Worm (Caenorhabditis elegans) whole organism, late embryonic: ENCODE data around the gene F56D3.1.
A peak's percentile ranks its signal among the peaks of the same experiment; 100 is the strongest.

Source experiments
- F13H6.1 ChIP-seq: sonication (generic microtip); optimal IDR thresholded peaks from 2 replicates; lab custom pipeline; 2016; ENCODE audit warnings: missing genetic modification characterization, missing compliant biosample characterization
- K02D7.2 ChIP-seq: sonication (generic microtip); optimal IDR thresholded peaks from 2 replicates; lab custom pipeline; 2017; ENCODE audit warnings: mild to moderate bottlenecking, missing genetic modification characterization, missing compliant biosample characterization
- K09A11.1 ChIP-seq: sonication (generic microtip); optimal IDR thresholded peaks from 2 replicates; lab custom pipeline; 2017; ENCODE audit warnings: antibody characterized with exemption, mild to moderate bottlenecking, missing genetic modification characterization, missing compliant biosample characterization; ENCODE audit not compliant: insufficient read depth
- ahr-1 ChIP-seq: sonication (generic microtip); optimal IDR thresholded peaks from 2 replicates; lab custom pipeline; 2016; ENCODE audit warnings: missing genetic modification characterization, missing compliant biosample characterization
- ceh-14 ChIP-seq: sonication (generic microtip); optimal IDR thresholded peaks from 2 replicates; lab custom pipeline; 2016; ENCODE audit warnings: missing genotype, missing genetic modification characterization, missing compliant biosample characterization
- ceh-18 ChIP-seq: sonication (generic microtip); optimal IDR thresholded peaks from 2 replicates; lab custom pipeline; 2016; ENCODE audit warnings: missing genetic modification characterization, missing compliant biosample characterization
- ceh-19 ChIP-seq: fragments of 200-800 bp; sonication (Bioruptor generic); optimal IDR thresholded peaks from 2 replicates; lab custom pipeline; 2018; ENCODE audit warnings: mild to moderate bottlenecking, missing genetic modification characterization, missing compliant biosample characterization
- ceh-2 ChIP-seq: sonication (generic microtip); optimal IDR thresholded peaks from 2 replicates; lab custom pipeline; 2016; ENCODE audit warnings: missing genotype, missing genetic modification characterization, missing compliant biosample characterization
- ceh-22 ChIP-seq: sonication (generic microtip); optimal IDR thresholded peaks from 2 replicates; lab custom pipeline; 2017; ENCODE audit warnings: missing biosample characterization, missing genetic modification characterization
- ceh-24 ChIP-seq: sonication (generic microtip); optimal IDR thresholded peaks from 2 replicates; lab custom pipeline; 2016; ENCODE audit warnings: mild to moderate bottlenecking, missing genetic modification characterization, missing compliant biosample characterization
- ceh-30 ChIP-seq: fragments of 150-350 bp; optimal IDR thresholded peaks from 2 replicates; lab custom pipeline; 2014; ENCODE audit warnings: missing biosample characterization, missing genetic modification characterization
- ceh-34 ChIP-seq: sonication (generic microtip); optimal IDR thresholded peaks from 2 replicates; lab custom pipeline; 2016; ENCODE audit warnings: mild to moderate bottlenecking, missing genetic modification characterization, missing compliant biosample characterization
- ceh-45 ChIP-seq: fragments of 200-800 bp; sonication (Bioruptor generic); IDR thresholded peaks from 2 replicates; pipeline ENCODE4 v1.3.6; 2022; ENCODE audit warnings: missing genetic modification reagents, missing genetic modification characterization, missing compliant biosample characterization
- ceh-48 ChIP-seq: sonication (generic microtip); optimal IDR thresholded peaks from 2 replicates; lab custom pipeline; 2016; ENCODE audit warnings: missing genetic modification characterization, inconsistent platforms, missing compliant biosample characterization
- ceh-9 ChIP-seq: sonication (generic microtip); optimal IDR thresholded peaks from 2 replicates; lab custom pipeline; 2016; ENCODE audit warnings: mild to moderate bottlenecking, missing genetic modification characterization, inconsistent platforms, missing compliant biosample characterization
- dve-1 ChIP-seq: sonication (generic microtip); optimal IDR thresholded peaks from 2 replicates; lab custom pipeline; 2017; ENCODE audit warnings: antibody characterized with exemption, mild to moderate bottlenecking, missing genetic modification characterization, missing compliant biosample characterization
- elt-4 ChIP-seq: sonication (generic microtip); optimal IDR thresholded peaks from 2 replicates; lab custom pipeline; 2016; ENCODE audit warnings: missing genetic modification characterization, missing compliant biosample characterization
- fax-1 ChIP-seq: sonication (generic microtip); optimal IDR thresholded peaks from 2 replicates; lab custom pipeline; 2016; ENCODE audit warnings: missing genotype, missing genetic modification characterization, missing compliant biosample characterization
- gmeb-2 ChIP-seq: sonication (generic microtip); optimal IDR thresholded peaks from 2 replicates; lab custom pipeline; 2016; ENCODE audit warnings: missing genetic modification characterization, inconsistent platforms, missing compliant biosample characterization
- hlh-6 ChIP-seq: sonication (generic microtip); optimal IDR thresholded peaks from 2 replicates; lab custom pipeline; 2016; ENCODE audit warnings: missing genotype, missing genetic modification characterization, missing compliant biosample characterization
- lim-6 ChIP-seq: sonication (generic microtip); optimal IDR thresholded peaks from 2 replicates; lab custom pipeline; 2016; ENCODE audit warnings: missing genetic modification characterization, missing compliant biosample characterization
- madf-2 ChIP-seq: sonication (generic microtip); optimal IDR thresholded peaks from 2 replicates; lab custom pipeline; 2017; ENCODE audit warnings: missing genetic modification characterization, missing compliant biosample characterization
- nhr-11 ChIP-seq: fragments of 150-350 bp; optimal IDR thresholded peaks from 2 replicates; lab custom pipeline; 2014; ENCODE audit warnings: missing biosample characterization, missing genetic modification characterization
- nhr-232 ChIP-seq: sonication (generic microtip); optimal IDR thresholded peaks from 2 replicates; lab custom pipeline; 2016; ENCODE audit warnings: missing genetic modification characterization, missing compliant biosample characterization
- odd-2 ChIP-seq: sonication (generic microtip); optimal IDR thresholded peaks from 2 replicates; lab custom pipeline; 2017; ENCODE audit warnings: antibody characterized with exemption, mild to moderate bottlenecking, missing genetic modification characterization, missing compliant biosample characterization
- pax-1 ChIP-seq: fragments of 150-350 bp; optimal IDR thresholded peaks from 2 replicates; lab custom pipeline; 2014; ENCODE audit warnings: missing biosample characterization, missing genetic modification characterization
- pha-4 ChIP-seq: fragments of 150-350 bp; optimal IDR thresholded peaks from 2 replicates; lab custom pipeline; 2018; ENCODE audit warnings: missing biosample characterization, missing genetic modification reagents, missing genetic modification characterization
- rnt-1 ChIP-seq: sonication (generic microtip); optimal IDR thresholded peaks from 2 replicates; lab custom pipeline; 2016; ENCODE audit warnings: missing genetic modification characterization, missing compliant biosample characterization
- sdc-2 ChIP-seq: sonication (generic microtip); optimal IDR thresholded peaks from 2 replicates; lab custom pipeline; 2016; ENCODE audit warnings: missing genotype, missing genetic modification characterization, missing compliant biosample characterization
- sox-2 ChIP-seq: fragments of 200-800 bp; sonication (Bioruptor generic); IDR thresholded peaks from 2 replicates; pipeline ENCODE4 v1.3.6; 2022; ENCODE audit warnings: missing genetic modification reagents, missing genetic modification characterization, missing compliant biosample characterization
- tbx-2 ChIP-seq: sonication (generic microtip); optimal IDR thresholded peaks from 2 replicates; lab custom pipeline; 2016; ENCODE audit warnings: missing genetic modification characterization, missing compliant biosample characterization
- tbx-7 ChIP-seq: sonication (generic microtip); optimal IDR thresholded peaks from 2 replicates; lab custom pipeline; 2016; ENCODE audit warnings: missing genotype, missing genetic modification characterization, missing compliant biosample characterization
- unc-3 ChIP-seq, 2 experiments: fragments of 200-800 bp in 1 of 2; sonication (Bioruptor generic) in 1 of 2; sonication (generic microtip) in 1 of 2; conservative IDR thresholded peaks in 1 of 2; optimal IDR thresholded peaks in 1 of 2; 2 replicates each; pipeline versions ENCODE4 v1.3.6 to Lab custom; 2016 to 2022; ENCODE audit warnings: missing compliant biosample characterization in 2 of 2, missing genetic modification characterization in 2 of 2, missing genetic modification reagents in 1 of 2
- unc-42 ChIP-seq: sonication (generic microtip); optimal IDR thresholded peaks from 2 replicates; lab custom pipeline; 2016; ENCODE audit warnings: missing genotype, missing genetic modification characterization, missing compliant biosample characterization
- unc-86 ChIP-seq: sonication (generic microtip); optimal IDR thresholded peaks from 2 replicates; lab custom pipeline; 2016; ENCODE audit warnings: missing genetic modification characterization, missing compliant biosample characterization
- ztf-16 ChIP-seq: sonication (generic microtip); optimal IDR thresholded peaks from 2 replicates; lab custom pipeline; 2017; ENCODE audit warnings: missing genetic modification characterization, missing compliant biosample characterization

Gene F56D3.1

ce11 chrII:4155112-4155823 is 9.1 kb downstream of the F56D3.1 start, which contains the start of gene R03H10.2:
Gene R03H10.2 (plus strand): TSS chrII:4155773.
- TF ChIP-seq ceh-19 (GFP tag; lab: Kevin White, UChicago) (no peak), ceh-24 (tag; lab: Kevin White, UChicago) (no peak), dve-1 (tag; lab: Kevin White, UChicago) (peak; percentile 32), nhr-232 (tag; lab: Kevin White, UChicago) (no peak), pax-1 (tag; lab: Kevin White, UChicago) (no peak), ceh-30 (tag; lab: Kevin White, UChicago) (no peak), fax-1 (tag; lab: Kevin White, UChicago) (no peak)
- TF ChIP-seq, all 69 proteins: peak for 1

DNA sequence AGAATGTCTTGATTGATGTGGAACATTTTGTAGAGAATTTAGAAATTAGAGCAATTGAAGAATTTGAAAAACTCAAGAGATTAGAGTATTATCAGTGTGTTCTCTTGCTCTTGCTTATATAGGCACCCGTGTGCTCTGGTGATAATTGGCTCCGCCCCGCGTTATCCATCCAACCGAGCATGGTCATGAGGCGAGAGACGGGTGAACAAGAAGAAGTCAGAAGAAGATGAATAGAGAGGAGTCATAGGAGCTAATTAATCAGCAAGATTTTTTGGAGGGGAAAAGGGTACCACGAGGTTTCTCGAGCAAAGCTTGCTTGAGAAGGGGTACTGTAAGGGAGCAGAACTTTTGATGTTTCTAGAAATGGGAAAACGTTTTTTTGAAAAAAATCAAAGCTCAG is 11.7 kb downstream of the F56D3.1 start:
- TF ChIP-seq elt-4 (tag; lab: Kevin White, UChicago), result no peak
- TF ChIP-seq K02D7.2 (tag; lab: Kevin White, UChicago), result no peak
- TF ChIP-seq lim-6 (tag; lab: Kevin White, UChicago), result no peak
- TF ChIP-seq madf-2 (tag; lab: Kevin White, UChicago), result no peak
- TF ChIP-seq odd-2 (tag; lab: Kevin White, UChicago), result no peak
- TF ChIP-seq ceh-34 (tag; lab: Kevin White, UChicago), result no peak
- no peak for TF ChIP-seq ceh-18 (tag; lab: Kevin White, UChicago)
- no peak for TF ChIP-seq unc-86 (tag; lab: Kevin White, UChicago)
- no peak for TF ChIP-seq rnt-1 (tag; lab: Kevin White, UChicago)
- TF ChIP-seq tbx-7 (tag; lab: Kevin White, UChicago), result no peak
- no peak for TF ChIP-seq tbx-2 (tag; lab: Kevin White, UChicago)
- TF ChIP-seq sox-2 (GFP tag; lab: Robert Waterston, UW), result no peak
- TF ChIP-seq nhr-11, result no peak
- TF ChIP-seq ceh-48 (tag; lab: Kevin White, UChicago), result no peak
- TF ChIP-seq ahr-1 (tag; lab: Kevin White, UChicago), result no peak
- no peak for TF ChIP-seq ceh-45 (GFP tag; lab: Robert Waterston, UW)

- no peak for TF ChIP-seq dve-1 (tag; lab: Kevin White, UChicago)
Observed at ce11 chrII:4159570-4159969, 13.4 kb downstream of the F56D3.1 start.

DNA sequence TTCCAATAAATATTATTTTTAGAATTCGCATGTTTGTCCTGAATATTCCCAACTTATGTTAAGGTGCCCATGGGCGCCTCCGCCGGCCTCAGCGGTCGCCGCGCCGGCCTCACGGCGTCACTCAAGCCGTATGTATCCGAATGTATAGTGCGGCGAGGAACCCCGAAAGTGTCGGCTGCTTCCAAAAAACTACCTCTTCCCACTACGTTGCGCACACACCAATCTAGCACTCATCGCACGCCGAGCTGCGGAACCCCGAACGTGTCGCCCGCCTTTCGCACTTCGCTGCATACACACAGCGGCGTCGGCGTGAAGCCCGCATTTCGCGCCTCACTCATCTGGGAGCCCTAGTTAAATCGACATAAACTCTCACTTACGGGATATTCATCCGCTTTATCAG is 21.7 kb downstream of the F56D3.1 start:
- no peak for TF ChIP-seq ceh-22 (tag; lab: Kevin White, UChicago)
- no peak for TF ChIP-seq gmeb-2 (tag; lab: Kevin White, UChicago)
- TF ChIP-seq nhr-11, result no peak
- no peak for TF ChIP-seq madf-2 (tag; lab: Kevin White, UChicago)
- TF ChIP-seq hlh-6 (tag; lab: Kevin White, UChicago), result no peak
- TF ChIP-seq sdc-2 (tag; lab: Kevin White, UChicago), result no peak
- no peak for TF ChIP-seq K09A11.1 (tag; lab: Kevin White, UChicago)
- no peak for TF ChIP-seq pha-4
- TF ChIP-seq ceh-9 (tag; lab: Kevin White, UChicago), result no peak
- TF ChIP-seq ceh-14 (tag; lab: Kevin White, UChicago), result no peak
- TF ChIP-seq sox-2 (GFP tag; lab: Robert Waterston, UW), result no peak
- no peak for TF ChIP-seq ceh-2 (tag; lab: Kevin White, UChicago)
- TF ChIP-seq ceh-24 (tag; lab: Kevin White, UChicago), result no peak
- TF ChIP-seq unc-42 (tag; lab: Kevin White, UChicago), result no peak
- no peak for TF ChIP-seq ztf-16
- TF ChIP-seq F13H6.1 (tag; lab: Kevin White, UChicago), result no peak
- no peak for TF ChIP-seq ceh-30 (tag; lab: Kevin White, UChicago)
- TF ChIP-seq pax-1 (tag; lab: Kevin White, UChicago), result no peak
- no peak for TF ChIP-seq unc-3 (GFP tag; conservative IDR thresholded peaks at IDR 0.05; lab: Robert Waterston, UW)
- TF ChIP-seq unc-3 (tag; optimal IDR thresholded peaks at IDR 0.05; lab: Kevin White, UChicago), result no peak
